Worm (Caenorhabditis elegans) whole organism, late embryonic: ENCODE results near the gene trx-1.

Experiments used
- C08G9.2 ChIP-seq: sonication (generic microtip); optimal IDR thresholded peaks from 2 replicates; lab custom pipeline; 2016; ENCODE audit warnings: mild to moderate bottlenecking, missing genetic modification characterization, moderate library complexity, missing compliant biosample characterization
- K09A11.1 ChIP-seq: sonication (generic microtip); optimal IDR thresholded peaks from 2 replicates; lab custom pipeline; 2017; ENCODE audit warnings: antibody characterized with exemption, mild to moderate bottlenecking, missing genetic modification characterization, missing compliant biosample characterization; ENCODE audit not compliant: insufficient read depth
- Y22D7AL.16 ChIP-seq: sonication (generic microtip); optimal IDR thresholded peaks from 2 replicates; lab custom pipeline; 2016; ENCODE audit warnings: missing genetic modification characterization, missing compliant biosample characterization
- ahr-1 ChIP-seq: sonication (generic microtip); optimal IDR thresholded peaks from 2 replicates; lab custom pipeline; 2016; ENCODE audit warnings: missing genetic modification characterization, missing compliant biosample characterization
- ama-1 ChIP-seq: fragments of 150-350 bp; optimal IDR thresholded peaks from 2 replicates; lab custom pipeline; 2014
- ceh-14 ChIP-seq: sonication (generic microtip); optimal IDR thresholded peaks from 2 replicates; lab custom pipeline; 2016; ENCODE audit warnings: missing genotype, missing genetic modification characterization, missing compliant biosample characterization
- ceh-18 ChIP-seq: sonication (generic microtip); optimal IDR thresholded peaks from 2 replicates; lab custom pipeline; 2016; ENCODE audit warnings: missing genetic modification characterization, missing compliant biosample characterization
- ceh-19 ChIP-seq: fragments of 200-800 bp; sonication (Bioruptor generic); optimal IDR thresholded peaks from 2 replicates; lab custom pipeline; 2018; ENCODE audit warnings: mild to moderate bottlenecking, missing genetic modification characterization, missing compliant biosample characterization
- ceh-22 ChIP-seq: sonication (generic microtip); optimal IDR thresholded peaks from 2 replicates; lab custom pipeline; 2017; ENCODE audit warnings: missing biosample characterization, missing genetic modification characterization
- ceh-24 ChIP-seq: sonication (generic microtip); optimal IDR thresholded peaks from 2 replicates; lab custom pipeline; 2016; ENCODE audit warnings: mild to moderate bottlenecking, missing genetic modification characterization, missing compliant biosample characterization
- ceh-31 ChIP-seq: sonication (generic microtip); optimal IDR thresholded peaks from 2 replicates; lab custom pipeline; 2016; ENCODE audit warnings: missing genetic modification characterization, missing compliant biosample characterization
- ceh-34 ChIP-seq: sonication (generic microtip); optimal IDR thresholded peaks from 2 replicates; lab custom pipeline; 2016; ENCODE audit warnings: mild to moderate bottlenecking, missing genetic modification characterization, missing compliant biosample characterization
- ceh-45 ChIP-seq: fragments of 200-800 bp; sonication (Bioruptor generic); IDR thresholded peaks from 2 replicates; pipeline ENCODE4 v1.3.6; 2022; ENCODE audit warnings: missing genetic modification reagents, missing genetic modification characterization, missing compliant biosample characterization
- ceh-6 ChIP-seq: fragments of 200-800 bp; sonication (Bioruptor generic); optimal IDR thresholded peaks from 2 replicates; lab custom pipeline; 2018; ENCODE audit warnings: mild to moderate bottlenecking, missing genetic modification characterization, missing compliant biosample characterization
- ceh-9 ChIP-seq: sonication (generic microtip); optimal IDR thresholded peaks from 2 replicates; lab custom pipeline; 2016; ENCODE audit warnings: mild to moderate bottlenecking, missing genetic modification characterization, inconsistent platforms, missing compliant biosample characterization
- dmd-4 ChIP-seq: sonication (generic microtip); optimal IDR thresholded peaks from 2 replicates; lab custom pipeline; 2016; ENCODE audit warnings: borderline replicate concordance, missing genetic modification characterization, missing compliant biosample characterization
- dve-1 ChIP-seq: sonication (generic microtip); optimal IDR thresholded peaks from 2 replicates; lab custom pipeline; 2017; ENCODE audit warnings: antibody characterized with exemption, mild to moderate bottlenecking, missing genetic modification characterization, missing compliant biosample characterization
- elt-2 ChIP-seq: sonication (generic microtip); optimal IDR thresholded peaks from 2 replicates; lab custom pipeline; 2016; ENCODE audit warnings: missing genetic modification reagents, missing genetic modification characterization, missing compliant biosample characterization
- elt-4 ChIP-seq: sonication (generic microtip); optimal IDR thresholded peaks from 2 replicates; lab custom pipeline; 2016; ENCODE audit warnings: missing genetic modification characterization, missing compliant biosample characterization
- ets-4 ChIP-seq: sonication (generic microtip); optimal IDR thresholded peaks from 2 replicates; lab custom pipeline; 2016; ENCODE audit warnings: missing genetic modification characterization, missing compliant biosample characterization
- hlh-15 ChIP-seq: sonication (generic microtip); optimal IDR thresholded peaks from 2 replicates; lab custom pipeline; 2016; ENCODE audit warnings: missing genetic modification characterization, missing compliant biosample characterization
- hlh-8 ChIP-seq: sonication (generic microtip); optimal IDR thresholded peaks from 2 replicates; lab custom pipeline; 2016; ENCODE audit warnings: missing genotype, missing genetic modification characterization, missing compliant biosample characterization
- odd-2 ChIP-seq: sonication (generic microtip); optimal IDR thresholded peaks from 2 replicates; lab custom pipeline; 2017; ENCODE audit warnings: antibody characterized with exemption, mild to moderate bottlenecking, missing genetic modification characterization, missing compliant biosample characterization
- pag-3 ChIP-seq: sonication (generic microtip); optimal IDR thresholded peaks from 2 replicates; lab custom pipeline; 2016; ENCODE audit warnings: missing compliant biosample characterization, missing genetic modification characterization, borderline replicate concordance
- pat-9 ChIP-seq: fragments of 200-800 bp; sonication (Bioruptor generic); optimal IDR thresholded peaks from 2 replicates; lab custom pipeline; 2018; ENCODE audit warnings: mild to moderate bottlenecking, missing genetic modification characterization, moderate library complexity, missing compliant biosample characterization
- pax-1 ChIP-seq: fragments of 150-350 bp; optimal IDR thresholded peaks from 2 replicates; lab custom pipeline; 2014; ENCODE audit warnings: missing biosample characterization, missing genetic modification characterization
- pha-2 ChIP-seq: sonication (generic microtip); optimal IDR thresholded peaks from 2 replicates; lab custom pipeline; 2017; ENCODE audit warnings: mild to moderate bottlenecking, missing genetic modification characterization, missing compliant biosample characterization
- ref-2 ChIP-seq: sonication (generic microtip); optimal IDR thresholded peaks from 2 replicates; lab custom pipeline; 2016; ENCODE audit warnings: missing genetic modification characterization, missing compliant biosample characterization
- sox-4 ChIP-seq: sonication (generic microtip); optimal IDR thresholded peaks from 2 replicates; lab custom pipeline; 2017; ENCODE audit warnings: mild to moderate bottlenecking, missing genetic modification characterization, inconsistent platforms, missing compliant biosample characterization
- tbx-2 ChIP-seq: sonication (generic microtip); optimal IDR thresholded peaks from 2 replicates; lab custom pipeline; 2016; ENCODE audit warnings: missing genetic modification characterization, missing compliant biosample characterization
- unc-3 ChIP-seq, 2 experiments: fragments of 200-800 bp in 1 of 2; sonication (Bioruptor generic) in 1 of 2; sonication (generic microtip) in 1 of 2; conservative IDR thresholded peaks in 1 of 2; optimal IDR thresholded peaks in 1 of 2; 2 replicates each; pipeline versions ENCODE4 v1.3.6 to Lab custom; 2016 to 2022; ENCODE audit warnings: missing compliant biosample characterization in 2 of 2, missing genetic modification characterization in 2 of 2, missing genetic modification reagents in 1 of 2
- unc-42 ChIP-seq: sonication (generic microtip); optimal IDR thresholded peaks from 2 replicates; lab custom pipeline; 2016; ENCODE audit warnings: missing genotype, missing genetic modification characterization, missing compliant biosample characterization
- unc-86 ChIP-seq: sonication (generic microtip); optimal IDR thresholded peaks from 2 replicates; lab custom pipeline; 2016; ENCODE audit warnings: missing genetic modification characterization, missing compliant biosample characterization
- zip-5 ChIP-seq: sonication (generic microtip); optimal IDR thresholded peaks from 2 replicates; lab custom pipeline; 2016; ENCODE audit warnings: missing genetic modification characterization, missing compliant biosample characterization

The trx-1 gene

DNA sequence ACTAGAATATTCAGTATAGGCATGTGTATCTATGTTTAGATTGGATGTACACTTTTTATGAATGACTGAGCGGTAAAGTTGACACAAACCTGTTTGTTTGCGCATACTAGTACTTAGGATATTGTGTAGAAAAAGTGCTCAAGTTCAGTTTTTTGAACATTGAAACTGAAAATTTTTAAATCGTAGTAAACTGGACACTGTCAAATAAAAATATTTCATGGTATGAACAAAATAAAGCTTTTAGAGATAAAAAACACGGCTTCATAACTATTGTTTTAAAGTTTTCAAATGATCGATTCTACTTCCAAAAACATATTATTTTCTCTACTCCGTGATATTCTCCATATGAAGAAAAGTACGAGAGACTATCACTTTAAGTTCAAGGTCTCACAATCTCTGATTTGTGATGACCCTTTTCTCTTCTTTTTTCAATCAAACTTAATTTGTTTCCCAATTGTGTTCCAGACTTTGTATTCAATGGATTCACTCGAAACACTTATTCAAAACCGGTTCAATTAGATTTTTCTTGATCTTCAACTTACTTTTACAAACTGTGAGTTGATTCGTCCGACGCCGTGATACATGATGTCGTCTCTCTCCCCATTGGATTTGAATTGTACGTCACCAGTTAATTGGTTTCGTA, 38.1 kb upstream of the trx-1 start:
- no peak for TF ChIP-seq dve-1 (tag; lab: Kevin White, UChicago)
- no peak for TF ChIP-seq ceh-45
- no peak for TF ChIP-seq pat-9
- no peak for TF ChIP-seq ahr-1 (tag; lab: Kevin White, UChicago)
- TF ChIP-seq ets-4 (tag; lab: Kevin White, UChicago): no peak
- no peak for TF ChIP-seq hlh-8

DNA sequence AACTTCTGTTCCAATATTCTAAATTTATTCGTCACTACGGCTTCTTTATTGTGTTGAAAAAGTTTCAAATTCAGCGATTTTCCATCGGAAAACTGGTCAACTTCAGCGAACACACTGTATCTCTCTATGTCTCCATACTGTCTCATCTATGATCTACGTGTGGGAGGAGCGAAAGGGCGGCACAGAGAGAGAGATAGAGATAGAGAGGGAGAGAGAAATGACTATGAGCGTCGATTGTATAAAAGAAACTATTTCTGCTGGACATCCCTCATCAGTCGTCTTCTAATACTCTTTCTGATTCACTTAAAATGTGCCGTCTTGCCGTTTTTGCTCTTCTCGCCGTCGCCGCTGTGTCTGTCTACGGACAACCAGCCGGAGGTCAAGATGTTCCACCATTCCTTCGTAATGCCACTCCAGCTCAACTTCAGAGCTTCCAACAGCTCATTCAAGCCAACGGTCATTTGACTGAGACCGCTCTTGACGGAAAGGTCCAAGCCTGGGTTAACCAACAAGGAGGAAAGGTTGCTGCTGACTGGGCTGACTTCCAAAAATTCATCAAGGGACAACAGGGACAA, 37.0 kb upstream of the trx-1 start, which contains the start of gene srlf-1:
Gene srlf-1, plus strand, starts transcription at position 268 of the 575 bp plus-strand sequence.
- TF ChIP-seq odd-2 (tag; lab: Kevin White, UChicago) (no peak), pag-3 (tag; lab: Kevin White, UChicago) (no peak), ref-2 (tag; lab: Kevin White, UChicago) (no peak), pax-1 (no peak), ceh-24 (tag; lab: Kevin White, UChicago) (no peak), zip-5 (no peak), ceh-6 (GFP tag; lab: Kevin White, UChicago) (no peak), ceh-9 (tag; lab: Kevin White, UChicago) (no peak), ceh-45 (no peak)

DNA sequence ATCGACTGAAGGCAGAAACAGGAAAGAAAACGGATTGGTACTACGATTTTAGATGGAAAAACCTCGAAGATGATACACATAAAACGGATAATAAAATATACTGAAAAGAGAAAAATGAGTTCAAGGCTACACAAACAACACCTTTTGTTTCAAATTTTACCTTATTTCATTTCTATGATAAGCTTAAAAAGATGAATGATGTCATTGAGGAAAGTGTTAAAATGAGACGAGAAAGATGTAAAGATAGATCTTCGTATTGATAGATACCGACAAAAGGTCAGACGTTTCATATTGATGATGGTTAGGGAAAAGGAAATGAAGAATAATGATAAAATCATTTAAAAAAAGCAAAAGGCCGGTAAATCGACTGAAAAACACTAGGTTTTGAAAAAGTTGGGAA, 36.2 kb upstream of the trx-1 start:
- TF ChIP-seq pha-2 (tag; lab: Kevin White, UChicago): no peak
- TF ChIP-seq ceh-22: no peak
- TF ChIP-seq odd-2 (tag; lab: Kevin White, UChicago): no peak
- no peak for TF ChIP-seq ama-1
- no peak for TF ChIP-seq elt-2
- no peak for TF ChIP-seq C08G9.2 (tag; lab: Kevin White, UChicago)
- TF ChIP-seq ceh-18 (tag; lab: Kevin White, UChicago): no peak
- no peak for TF ChIP-seq dmd-4
- no peak for TF ChIP-seq pax-1
- TF ChIP-seq ceh-14 (tag; lab: Kevin White, UChicago): no peak
- TF ChIP-seq ceh-19 (GFP tag; lab: Kevin White, UChicago): no peak
- no peak for TF ChIP-seq ceh-31
- TF ChIP-seq, all 69 proteins: peak for 0

DNA sequence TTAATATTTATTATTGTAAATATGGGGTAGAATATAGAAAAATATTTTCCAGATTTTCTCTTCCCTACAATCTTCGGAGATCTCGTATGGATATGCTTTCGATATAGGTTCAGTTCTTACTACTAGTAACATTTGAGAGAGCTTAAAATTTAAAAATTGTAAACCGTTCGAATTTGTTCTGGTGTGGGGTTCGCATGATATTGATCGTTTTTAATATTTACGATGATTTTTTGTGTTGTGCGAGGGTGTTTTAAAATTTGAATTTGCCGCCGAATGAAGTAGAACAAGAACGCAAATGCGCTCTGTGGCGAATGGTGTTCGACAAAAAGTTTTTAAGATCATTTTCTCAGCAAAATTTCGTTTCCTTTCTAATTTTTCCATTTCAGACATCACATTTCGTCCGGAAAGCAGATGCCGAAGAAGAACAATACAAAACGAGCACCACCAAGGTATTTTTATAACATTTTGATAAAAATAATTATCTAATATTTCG, 30.1 kb upstream of the trx-1 start, which contains the start of gene skr-17:
Gene skr-17, plus strand, starts transcription at position 51 of the 493 bp plus-strand sequence.
- TF ChIP-seq pha-2 (tag; lab: Kevin White, UChicago): no peak
- TF ChIP-seq ceh-9 (tag; lab: Kevin White, UChicago): no peak
- no peak for TF ChIP-seq dve-1 (tag; lab: Kevin White, UChicago)
- TF ChIP-seq unc-3 (GFP tag; conservative IDR thresholded peaks at IDR 0.05; lab: Robert Waterston, UW): no peak
- TF ChIP-seq unc-3 (tag; optimal IDR thresholded peaks at IDR 0.05; lab: Kevin White, UChicago): no peak
- no peak for TF ChIP-seq K09A11.1 (tag; lab: Kevin White, UChicago)
- TF ChIP-seq ceh-24 (tag; lab: Kevin White, UChicago): no peak

DNA sequence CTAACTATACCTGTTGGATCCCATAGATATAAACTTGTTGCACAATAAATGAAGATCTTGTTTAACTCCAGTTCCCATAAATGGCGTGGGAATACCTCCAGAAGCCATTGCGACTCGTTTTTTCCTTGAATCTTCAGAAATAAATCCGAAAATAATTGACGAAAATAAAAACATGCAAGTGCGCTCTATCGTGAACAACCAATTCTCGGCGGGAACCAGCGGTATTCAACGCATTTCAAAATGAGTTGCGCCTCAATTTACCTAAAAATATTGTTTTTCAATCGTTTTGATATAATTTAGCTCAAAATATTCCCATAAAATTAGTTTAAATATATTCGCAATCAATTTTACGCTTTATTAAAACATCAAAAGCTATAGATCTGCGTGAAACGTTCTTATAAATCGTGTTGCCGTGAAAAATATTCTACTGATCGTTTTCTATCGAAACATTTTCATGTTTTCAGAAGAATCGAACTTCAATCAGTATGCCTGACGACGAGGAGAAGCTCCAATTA, 27.8 kb upstream of the trx-1 start, which contains the start of the genes snpc-1.1 and spdl-1:
Gene snpc-1.1, minus strand, starts transcription at position 200 of the 515 bp plus-strand sequence.
Gene spdl-1, plus strand, starts transcription at position 465 of the 515 bp plus-strand sequence.
- TF ChIP-seq dmd-4 (no peak), dve-1 (tag; lab: Kevin White, UChicago) (no peak), Y22D7AL.16 (tag; lab: Kevin White, UChicago) (no peak), sox-4 (tag; lab: Kevin White, UChicago) (no peak), zip-5 (no peak), ref-2 (tag; lab: Kevin White, UChicago) (no peak), pha-2 (tag; lab: Kevin White, UChicago) (no peak), unc-86 (tag; lab: Kevin White, UChicago) (no peak), tbx-2 (tag; lab: Kevin White, UChicago) (no peak), ceh-31 (no peak), ceh-34 (tag; lab: Kevin White, UChicago) (no peak), hlh-8 (no peak), hlh-15 (tag; lab: Kevin White, UChicago) (no peak), unc-42 (tag; lab: Kevin White, UChicago) (no peak), ceh-6 (GFP tag; lab: Kevin White, UChicago) (no peak), elt-4 (tag; lab: Kevin White, UChicago) (no peak)
